Fruit fly (Drosophila melanogaster): ENCODE measurements around the gene CG42717.
A peak's percentile ranks its signal among the peaks of the same experiment; 100 is the strongest.

The CG42717 gene

dm6 chr3L:16027163-16027633 is 5.8 kb downstream of the CG42717 start (continued):
- TF ChIP-seq jing (GFP tag; optimal IDR thresholded peaks at IDR 0.05) (no peak), Dp (GFP tag; optimal IDR thresholded peaks at IDR 0.05) (no peak), gcm2 (GFP tag; optimal IDR thresholded peaks at IDR 0.05) (no peak), Optix (GFP tag; IDR thresholded peaks at IDR 0.05) (no peak), CG17361 (GFP tag; IDR thresholded peaks at IDR 0.05) (no peak), GATAe (GFP tag; conservative IDR thresholded peaks at IDR 0.05) (no peak), kay (GFP tag; optimal IDR thresholded peaks at IDR 0.05) (no peak), Dek (tag; optimal IDR thresholded peaks at IDR 0.05) (no peak), ro (GFP tag; IDR thresholded peaks at IDR 0.05) (no peak), CG7987 (GFP tag; optimal IDR thresholded peaks at IDR 0.05) (peak; percentile 71), CG3995 (GFP tag; optimal IDR thresholded peaks at IDR 0.05) (no peak), CG12391 (tag; optimal IDR thresholded peaks at IDR 0.05) (peak; percentile 15), unc-4 (GFP tag; IDR thresholded peaks at IDR 0.05; ENCODE audit: partially characterized antibody) (no peak), z (GFP tag; IDR thresholded peaks at IDR 0.05) (0 out of 3 replicates have a peak, but pooled peaks have one; percentile 14), Mrtf (GFP tag; IDR thresholded peaks at IDR 0.05) (no peak), Meics (GFP tag; optimal IDR thresholded peaks at IDR 0.05) (peak; percentile 47), zfh2 (GFP tag; optimal IDR thresholded peaks at IDR 0.05) (peak; percentile 4), Oaz (GFP tag; IDR thresholded peaks at IDR 0.05) (peak; percentile 6; the same call in 1 of the 2 replicates), bcd (GFP tag; optimal IDR thresholded peaks at IDR 0.05) (peak; percentile 51), CG42726 (GFP tag; IDR thresholded peaks at IDR 0.05; ENCODE audit: partially characterized antibody) (no peak), hb (GFP tag; IDR thresholded peaks at IDR 0.05; ENCODE audit: partially characterized antibody) (no peak), CG7372 (GFP tag; IDR thresholded peaks at IDR 0.05) (no peak), cg (GFP tag; optimal IDR thresholded peaks at IDR 0.05) (peak; percentile 58), lab (GFP tag; optimal IDR thresholded peaks at IDR 0.05) (peak; percentile 71), B-H1 (GFP tag; IDR thresholded peaks at IDR 0.05) (peak; percentile 12; the same call in 1 of the 3 replicates), CG32772 (GFP tag; IDR thresholded peaks at IDR 0.05) (peak; percentile 39; the same call in 1 of the 2 replicates), CG1529 (GFP tag; optimal IDR thresholded peaks at IDR 0.05) (peak; percentile 26), Dref (GFP tag; IDR thresholded peaks at IDR 0.05) (no peak), CG31441 (GFP tag; IDR thresholded peaks at IDR 0.05) (peak; percentile 40; the same call in 1 of the 2 replicates), ERR (GFP tag; optimal IDR thresholded peaks at IDR 0.05) (no peak), CG7928 (GFP tag; optimal IDR thresholded peaks at IDR 0.05) (no peak), CG9932 (GFP tag; IDR thresholded peaks at IDR 0.05) (peak; percentile 50), seq (GFP tag; IDR thresholded peaks at IDR 0.05) (no peak), CG34224 (GFP tag; IDR thresholded peaks at IDR 0.05; ENCODE audit: partially characterized antibody) (no peak), dpn (GFP tag; optimal IDR thresholded peaks at IDR 0.05) (peak in 1 of 2 experiments; percentile 56), Asciz (GFP tag; optimal IDR thresholded peaks at IDR 0.05) (peak; percentile 78), Side (GFP tag; optimal IDR thresholded peaks at IDR 0.05) (peak; percentile 16), Doc3 (GFP tag; IDR thresholded peaks at IDR 0.05; ENCODE audit: partially characterized antibody) (no peak), ind (GFP tag; optimal IDR thresholded peaks at IDR 0.05) (no peak), H2.0 (GFP tag; IDR thresholded peaks at IDR 0.05) (no peak), MBD-R2 (GFP tag; IDR thresholded peaks at IDR 0.05) (no peak), Lim3 (GFP tag; IDR thresholded peaks at IDR 0.05) (no peak), abd-A (tag; optimal IDR thresholded peaks at IDR 0.05) (no peak), NFAT (GFP tag; IDR thresholded peaks at IDR 0.05) (no peak), Nf-YB (GFP tag; optimal IDR thresholded peaks at IDR 0.05) (peak; percentile 47), grau (tag; optimal IDR thresholded peaks at IDR 0.05) (no peak), CG2120 (GFP tag; optimal IDR thresholded peaks at IDR 0.05) (peak; percentile 44), Dip2 (GFP tag; IDR thresholded peaks at IDR 0.05) (no peak), YL-1 (GFP tag; optimal IDR thresholded peaks at IDR 0.05) (peak; percentile 39), fu2 (GFP tag; optimal IDR thresholded peaks at IDR 0.05) (no peak), CG2199 (GFP tag; IDR thresholded peaks at IDR 0.05) (0 out of 3 replicates have a peak, but pooled peaks have one; percentile 55)

All from whole organism, embryonic.